Worm (Caenorhabditis elegans): Measurements from ENCODE around the gene F14F8.9.

- no peak for TF ChIP-seq nhr-43 (tag; optimal IDR thresholded peaks at IDR 0.05; ENCODE audit: poor library complexity, severe bottlenecking)
- no peak for TF ChIP-seq ceh-82 (tag; optimal IDR thresholded peaks at IDR 0.05)
- TF ChIP-seq lin-15B (tag; optimal IDR thresholded peaks at IDR 0.05): no peak
- no peak for TF ChIP-seq ZK546.5 (tag; optimal IDR thresholded peaks at IDR 0.05)
- TF ChIP-seq fos-1 (tag; optimal IDR thresholded peaks at IDR 0.05): no peak
- TF ChIP-seq nhr-25 (tag; optimal IDR thresholded peaks at IDR 0.05): no peak
- no peak for TF ChIP-seq skn-1 (tag; optimal IDR thresholded peaks at IDR 0.05)
- no peak for TF ChIP-seq egl-27 (tag; optimal IDR thresholded peaks at IDR 0.05)
- no peak for TF ChIP-seq snpc-4 (tag; optimal IDR thresholded peaks at IDR 0.05)
- no peak for TF ChIP-seq pha-4 (tag; optimal IDR thresholded peaks at IDR 0.05)
- no peak for TF ChIP-seq nhr-12 (tag; optimal IDR thresholded peaks at IDR 0.05)
These were observed 45.6 kb downstream of the F14F8.9 start, which contains the start of gene Y70C5A.2 for ce11 chrV:16622754-16623261.

All from whole organism, L3 larva.